Worm (Caenorhabditis elegans): Measurements from ENCODE around the gene thn-5.

DNA sequence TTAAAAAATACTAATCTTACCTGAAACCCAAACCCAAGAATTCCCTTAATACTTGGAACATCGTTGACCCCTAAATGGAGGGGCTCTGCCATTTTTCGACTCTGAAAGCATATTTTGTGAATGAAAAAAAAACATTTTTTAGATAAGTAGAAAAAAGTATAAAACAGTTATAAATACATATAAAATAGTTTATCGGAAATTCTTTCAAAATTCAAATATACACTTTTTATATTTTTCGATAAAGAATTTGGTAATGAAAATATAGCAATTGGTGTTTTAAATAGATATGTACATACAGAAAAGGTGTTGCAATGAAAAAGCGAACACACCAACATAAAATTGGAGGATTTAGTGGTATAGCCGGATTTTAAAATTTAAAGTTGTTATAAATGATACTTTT, 15.5 kb upstream of the thn-5 start, which contains the start of gene Y59E9AL.4:
- TF ChIP-seq ama-1 (optimal IDR thresholded peaks at IDR 0.05) (no peak), fos-1 (tag; optimal IDR thresholded peaks at IDR 0.05) (no peak), ztf-4 (tag; optimal IDR thresholded peaks at IDR 0.05) (no peak), sma-9 (GFP tag; optimal IDR thresholded peaks at IDR 0.05) (no peak), sma-9 (tag; optimal IDR thresholded peaks at IDR 0.05) (no peak), dmd-4 (tag; optimal IDR thresholded peaks at IDR 0.05) (no peak), ztf-1 (GFP tag; conservative IDR thresholded peaks at IDR 0.05) (no peak), ceh-16 (tag; optimal IDR thresholded peaks at IDR 0.05) (no peak)

Data from whole organism, L2 larva.